Worm (Caenorhabditis elegans) whole organism, L4 larva: ENCODE measurements around the gene srz-59.
A peak's percentile ranks its signal among the peaks of the same experiment; 100 is the strongest.

Experiments
- R02D3.7 ChIP-seq: fragments of 150-350 bp; sonication (generic microtip); optimal IDR thresholded peaks from 3 replicates; lab custom pipeline; 2014; ENCODE audit warnings: missing biosample characterization, missing genetic modification characterization
- T20F7.1 ChIP-seq: fragments of 200-800 bp; sonication (Bioruptor generic); optimal IDR thresholded peaks from 2 replicates; lab custom pipeline; 2018; ENCODE audit warnings: mild to moderate bottlenecking, missing genetic modification characterization, missing compliant biosample characterization
- Y48G9A.11 ChIP-seq: fragments of 200-800 bp; sonication (Bioruptor generic); IDR thresholded peaks from 2 replicates; pipeline ENCODE4 v1.3.6; 2022; ENCODE audit warnings: missing genetic modification reagents, missing genetic modification characterization, missing compliant biosample characterization
- ZK546.5 ChIP-seq, 2 experiments: sonication (generic microtip); optimal IDR thresholded peaks; 2 replicates each; lab custom pipeline; 2017; ENCODE audit warnings: missing biosample characterization in 2 of 2, missing genetic modification characterization in 2 of 2
- ama-1 ChIP-seq: fragments of 150-350 bp; optimal IDR thresholded peaks from 2 replicates; lab custom pipeline; 2014; ENCODE audit warnings: inconsistent platforms, mixed read lengths
- ceh-82 ChIP-seq: sonication (generic microtip); optimal IDR thresholded peaks from 2 replicates; lab custom pipeline; 2017; ENCODE audit warnings: missing biosample characterization, missing genetic modification characterization
- ces-1 ChIP-seq: fragments of 150-350 bp; sonication (generic microtip); optimal IDR thresholded peaks from 4 replicates; lab custom pipeline; 2014; ENCODE audit warnings: missing biosample characterization, missing genetic modification reagents, missing genetic modification characterization
- dmd-6 ChIP-seq: fragments of 200-800 bp; sonication (Bioruptor generic); IDR thresholded peaks from 2 replicates; pipeline ENCODE4 v1.3.6; 2022; ENCODE audit warnings: missing genetic modification reagents, missing genetic modification characterization, missing compliant biosample characterization
- dmd-8 ChIP-seq: fragments of 200-800 bp; sonication (Bioruptor generic); IDR thresholded peaks from 2 replicates; pipeline ENCODE4 v1.3.6; 2022; ENCODE audit warnings: missing genetic modification characterization, missing compliant biosample characterization
- dmd-9 ChIP-seq: fragments of 200-800 bp; sonication (Bioruptor generic); IDR thresholded peaks from 2 replicates; pipeline ENCODE4 v1.3.6; 2022; ENCODE audit warnings: missing genetic modification reagents, missing genetic modification characterization, missing compliant biosample characterization
- egl-43 ChIP-seq: fragments of 200-800 bp; sonication (Bioruptor generic); IDR thresholded peaks from 2 replicates; pipeline ENCODE4 v1.3.6; 2022; ENCODE audit warnings: missing genetic modification reagents, missing genetic modification characterization, missing compliant biosample characterization
- fos-1 ChIP-seq: fragments of 150-350 bp; optimal IDR thresholded peaks from 2 replicates; lab custom pipeline; 2014; ENCODE audit warnings: missing biosample characterization, missing genetic modification characterization
- gei-8 ChIP-seq: fragments of 200-800 bp; sonication (Bioruptor generic); optimal IDR thresholded peaks from 2 replicates; lab custom pipeline; 2018; ENCODE audit warnings: mild to moderate bottlenecking, missing genetic modification characterization, missing compliant biosample characterization
- hlh-11 ChIP-seq: fragments of 200-800 bp; sonication (Bioruptor generic); optimal IDR thresholded peaks from 2 replicates; lab custom pipeline; 2018; ENCODE audit warnings: mild to moderate bottlenecking, missing genetic modification characterization, missing compliant biosample characterization
- hlh-30 ChIP-seq: sonication (generic microtip); optimal IDR thresholded peaks from 2 replicates; lab custom pipeline; 2017; ENCODE audit warnings: antibody characterized with exemption, mild to moderate bottlenecking, missing genetic modification characterization, missing compliant biosample characterization; ENCODE audit not compliant: insufficient read depth
- lin-13 ChIP-seq: fragments of 150-350 bp; optimal IDR thresholded peaks from 2 replicates; lab custom pipeline; 2014; ENCODE audit warnings: missing biosample characterization, missing genetic modification reagents, missing genetic modification characterization
- lin-39 ChIP-seq: fragments of 150-350 bp; optimal IDR thresholded peaks from 2 replicates; lab custom pipeline; 2014; ENCODE audit warnings: missing biosample characterization, missing genetic modification reagents, missing genetic modification characterization
- lsy-2 ChIP-seq, 2 experiments: fragments of 150-350 bp in 1 of 2; sonication (generic microtip) in 1 of 2; optimal IDR thresholded peaks; 2 replicates each; lab custom pipeline; 2014 to 2017; ENCODE audit warnings: missing biosample characterization in 2 of 2, missing genetic modification characterization in 2 of 2
- madf-9 ChIP-seq: fragments of 200-800 bp; sonication (Bioruptor generic); conservative IDR thresholded peaks from 2 replicates; pipeline ENCODE4 v1.3.6; 2022; ENCODE audit warnings: missing genetic modification reagents, missing genetic modification characterization, missing compliant biosample characterization
- mep-1 ChIP-seq: fragments of 150-350 bp; sonication (generic microtip); optimal IDR thresholded peaks from 3 replicates; lab custom pipeline; 2014; ENCODE audit warnings: missing biosample characterization, missing genetic modification characterization
- mes-2 ChIP-seq: sonication (generic microtip); optimal IDR thresholded peaks from 2 replicates; lab custom pipeline; 2016; ENCODE audit warnings: missing genotype, mild to moderate bottlenecking, missing genetic modification characterization, missing compliant biosample characterization; ENCODE audit not compliant: poor library complexity, severe bottlenecking
- nhr-10 ChIP-seq: fragments of 150-350 bp; optimal IDR thresholded peaks from 2 replicates; lab custom pipeline; 2014; ENCODE audit warnings: missing biosample characterization, missing genetic modification characterization
- nhr-102 ChIP-seq: sonication (generic microtip); optimal IDR thresholded peaks from 2 replicates; lab custom pipeline; 2016; ENCODE audit warnings: mild to moderate bottlenecking, missing genetic modification characterization, moderate library complexity, missing compliant biosample characterization
- nhr-11 ChIP-seq: fragments of 150-350 bp; optimal IDR thresholded peaks from 2 replicates; lab custom pipeline; 2014; ENCODE audit warnings: missing biosample characterization, missing genetic modification characterization
- nhr-111 ChIP-seq: fragments of 200-800 bp; sonication (Bioruptor generic); optimal IDR thresholded peaks from 2 replicates; lab custom pipeline; 2018; ENCODE audit warnings: mild to moderate bottlenecking, missing genetic modification characterization, missing compliant biosample characterization
- nhr-25 ChIP-seq: sonication (generic microtip); optimal IDR thresholded peaks from 2 replicates; lab custom pipeline; 2017; ENCODE audit warnings: missing genetic modification characterization, mild to moderate bottlenecking, missing compliant biosample characterization, antibody characterized with exemption, moderate library complexity, borderline replicate concordance; ENCODE audit not compliant: insufficient read depth
- nhr-42 ChIP-seq: fragments of 200-800 bp; sonication (Bioruptor generic); IDR thresholded peaks from 2 replicates; pipeline ENCODE4 v1.3.6; 2022; ENCODE audit warnings: missing genetic modification characterization, missing compliant biosample characterization
- nhr-48 ChIP-seq: sonication (generic microtip); optimal IDR thresholded peaks from 2 replicates; lab custom pipeline; 2016; ENCODE audit warnings: mild to moderate bottlenecking, missing genetic modification characterization, missing compliant biosample characterization
- skn-1 ChIP-seq: fragments of 150-350 bp; optimal IDR thresholded peaks from 2 replicates; lab custom pipeline; 2014; ENCODE audit warnings: missing biosample characterization, missing genetic modification characterization
- snpc-4 ChIP-seq: fragments of 150-350 bp; optimal IDR thresholded peaks from 2 replicates; lab custom pipeline; 2014; ENCODE audit warnings: missing biosample characterization, missing genetic modification characterization
- tra-1 ChIP-seq: fragments of 200-800 bp; sonication (Bioruptor generic); IDR thresholded peaks from 2 replicates; pipeline ENCODE4 v1.3.6; 2022; ENCODE audit warnings: missing genetic modification reagents, missing genetic modification characterization, missing compliant biosample characterization
- unc-39 ChIP-seq: sonication (generic microtip); optimal IDR thresholded peaks from 2 replicates; lab custom pipeline; 2017; ENCODE audit warnings: missing biosample characterization, missing genetic modification characterization
- unc-62 ChIP-seq, 3 experiments: fragments of 150-350 bp in 1 of 3; sonication (generic microtip); optimal IDR thresholded peaks in 2 of 3; peaks in 1 of 3; 1 replicate in 1 of 3; 2 replicates in 2 of 3; lab custom pipeline; 2014 to 2017; ENCODE audit warnings: missing biosample characterization in 3 of 3, missing genetic modification characterization in 3 of 3, missing genetic modification reagents in 3 of 3, missing genotype in 1 of 3
- zip-11 ChIP-seq: fragments of 200-800 bp; sonication (Bioruptor generic); IDR thresholded peaks from 2 replicates; pipeline ENCODE4 v1.3.6; 2022; ENCODE audit warnings: missing genetic modification characterization, missing compliant biosample characterization
- zip-2 ChIP-seq: fragments of 150-350 bp; optimal IDR thresholded peaks from 2 replicates; lab custom pipeline; 2014; ENCODE audit warnings: missing biosample characterization, missing genetic modification characterization
- ztf-7 ChIP-seq: fragments of 150-350 bp; optimal IDR thresholded peaks from 2 replicates; lab custom pipeline; 2014; ENCODE audit warnings: missing biosample characterization, missing genetic modification characterization

srz-59 gene

DNA sequence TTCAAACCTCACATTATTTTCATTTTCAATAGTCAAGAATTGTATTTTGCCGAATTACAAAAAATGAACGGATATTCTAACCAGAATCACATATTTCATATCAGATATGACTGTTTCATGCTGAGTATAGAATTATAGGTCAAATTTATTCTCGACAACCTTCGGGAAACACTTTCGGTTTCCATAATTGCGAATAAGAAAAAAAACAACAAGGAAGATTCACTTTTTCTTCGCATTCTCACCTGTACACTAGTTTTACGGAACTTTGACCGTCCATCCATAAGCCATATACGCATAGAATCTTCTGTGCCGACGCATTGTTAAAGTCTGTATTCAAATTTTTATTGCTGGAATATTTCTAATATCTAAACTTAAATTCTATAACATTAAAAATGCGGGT, 13.7 kb downstream of the srz-59 start, which contains the start of gene oac-37:
Gene oac-37, plus strand, starts transcription at position 301 of the 400 bp plus-strand sequence.
- TF ChIP-seq nhr-25 (tag; lab: Kevin White, UChicago) (no peak), zip-11 (GFP tag; lab: Robert Waterston, UW) (no peak), mep-1 (tag; lab: Kevin White, UChicago) (no peak), dmd-8 (GFP tag; lab: Robert Waterston, UW) (no peak)

DNA sequence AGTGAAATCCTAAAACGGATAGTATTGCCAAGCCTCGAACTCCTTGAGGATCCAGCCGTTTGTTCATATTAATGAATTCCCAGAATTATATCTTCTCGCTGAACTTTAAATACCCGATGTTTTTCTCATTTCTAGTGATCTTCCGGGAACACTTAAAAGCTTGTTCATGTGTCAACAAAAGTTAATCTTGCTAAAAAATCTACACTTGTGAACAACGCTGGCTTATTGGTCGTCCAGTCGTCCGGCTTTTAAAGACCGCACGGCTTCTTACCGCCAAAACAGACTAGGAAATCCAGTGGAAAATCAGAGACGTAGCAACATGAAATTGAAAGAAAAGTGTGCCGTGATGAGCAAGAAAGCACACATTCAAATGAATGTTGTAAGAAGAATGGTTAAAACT, 21.4 kb downstream of the srz-59 start, which contains the start of gene oac-38:
Gene oac-38, minus strand, starts transcription at position 101 of the 400 bp plus-strand sequence.
- TF ChIP-seq nhr-10 (tag; lab: Kevin White, UChicago) = no peak
- TF ChIP-seq lin-13 (GFP tag; lab: Kevin White, UChicago) = no peak
- TF ChIP-seq unc-39 (tag; lab: Kevin White, UChicago) = no peak
- TF ChIP-seq madf-9 (GFP tag; lab: Robert Waterston, UW) = no peak
- no peak for TF ChIP-seq egl-43
- TF ChIP-seq dmd-9 (GFP tag; lab: Robert Waterston, UW) = no peak
- no peak for TF ChIP-seq ztf-7
- TF ChIP-seq unc-62 (GFP tag; optimal IDR thresholded peaks at IDR 0.05 in 1 of 2; lab: Kevin White, UChicago) = no peak
- no peak for TF ChIP-seq unc-62 (tag; optimal IDR thresholded peaks at IDR 0.05; lab: Kevin White, UChicago)
- no peak for TF ChIP-seq skn-1 (tag; lab: Kevin White, UChicago)
- TF ChIP-seq nhr-42 (GFP tag; lab: Robert Waterston, UW) = no peak
- no peak for TF ChIP-seq ama-1
- TF ChIP-seq zip-2 (tag; lab: Kevin White, UChicago) = no peak
- TF ChIP-seq mep-1 (tag; lab: Kevin White, UChicago) = no peak
- TF ChIP-seq nhr-111 (GFP tag; lab: Kevin White, UChicago) = no peak
- no peak for TF ChIP-seq lin-39 (tag; lab: Kevin White, UChicago)
- TF ChIP-seq R02D3.7 = no peak
- TF ChIP-seq hlh-11 (tag; lab: Kevin White, UChicago) = no peak
- no peak for TF ChIP-seq T20F7.1 (GFP tag; lab: Kevin White, UChicago)
- no peak for TF ChIP-seq ces-1 (GFP tag; lab: Kevin White, UChicago)
- TF ChIP-seq, all 104 proteins: peak for 0

DNA sequence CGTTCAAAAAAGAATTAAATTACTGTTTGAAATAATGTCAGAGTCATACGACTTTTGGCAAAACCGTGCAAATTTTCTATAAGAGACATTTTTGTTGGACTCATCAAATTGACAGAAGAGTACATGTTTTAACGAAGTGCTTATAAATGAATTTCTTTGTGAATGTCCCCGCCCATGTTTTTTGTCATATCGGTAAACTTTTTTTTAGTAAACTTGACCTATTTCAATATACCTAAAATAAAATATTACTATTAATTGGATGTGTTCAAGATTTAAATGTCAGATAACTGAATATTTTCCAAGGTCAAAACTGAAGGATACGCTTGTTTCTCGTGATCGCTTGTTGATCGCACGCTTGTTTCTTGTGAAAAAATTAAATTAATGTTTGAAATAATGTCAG, 26.2 kb downstream of the srz-59 start, which contains the start of gene R05A10.8:
Gene R05A10.8, minus strand, starts transcription at position 101 of the 400 bp plus-strand sequence.
- TF ChIP-seq mes-2 (tag; lab: Kevin White, UChicago) (no peak), nhr-102 (no peak), ceh-82 (no peak), tra-1 (GFP tag; lab: Robert Waterston, UW) (no peak), Y48G9A.11 (GFP tag; lab: Robert Waterston, UW) (no peak), hlh-30 (tag; lab: Kevin White, UChicago) (no peak), nhr-48 (tag; lab: Kevin White, UChicago) (no peak), fos-1 (tag; lab: Kevin White, UChicago) (no peak), nhr-10 (tag; lab: Kevin White, UChicago) (no peak), unc-62 (GFP tag; optimal IDR thresholded peaks at IDR 0.05 in 1 of 2; lab: Kevin White, UChicago) (no peak), unc-62 (tag; optimal IDR thresholded peaks at IDR 0.05; lab: Kevin White, UChicago) (no peak), gei-8 (GFP tag; lab: Kevin White, UChicago) (no peak), lsy-2 (tag; optimal IDR thresholded peaks at IDR 0.05; lab: Kevin White, UChicago) (no peak), ZK546.5 (tag; optimal IDR thresholded peaks at IDR 0.05; lab: Kevin White, UChicago) (no peak), snpc-4 (tag; lab: Kevin White, UChicago) (no peak), dmd-6 (GFP tag; lab: Robert Waterston, UW) (no peak)

DNA sequence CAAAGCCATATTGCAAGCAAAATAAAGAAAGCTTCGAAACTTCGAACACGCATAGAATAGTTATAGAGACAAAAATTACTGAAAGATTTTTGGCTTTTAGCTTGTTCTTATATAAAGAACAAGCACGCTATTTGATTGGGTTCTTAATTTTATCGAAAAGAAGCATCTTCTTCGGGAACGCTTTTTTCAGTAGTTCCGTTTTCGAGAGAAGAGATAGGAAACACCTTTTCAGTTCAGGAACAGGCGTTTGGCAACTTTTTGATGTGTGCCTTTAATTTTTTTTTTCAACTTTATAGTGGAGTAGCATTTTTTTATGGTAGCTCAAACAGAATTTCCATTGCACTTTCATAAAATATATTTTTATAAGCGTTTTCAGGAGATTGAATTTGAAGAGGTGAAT, 30.9 kb downstream of the srz-59 start, which contains the start of gene R05A10.7:
Gene R05A10.7, minus strand, starts transcription at position 101 of the 400 bp plus-strand sequence.
- no peak for TF ChIP-seq lin-39 (tag; lab: Kevin White, UChicago)
- TF ChIP-seq unc-62 (GFP tag; optimal IDR thresholded peaks at IDR 0.05 in 1 of 2; lab: Kevin White, UChicago) = peak in 1 of 2 experiments; percentile 6
- TF ChIP-seq unc-62 (tag; optimal IDR thresholded peaks at IDR 0.05; lab: Kevin White, UChicago) = no peak
- no peak for TF ChIP-seq nhr-11 (tag; lab: Kevin White, UChicago)
